Fruit fly (Drosophila melanogaster) whole organism, embryonic: ENCODE data around the gene CG6870.

ENCODE experiments used
- B-H2 ChIP-seq: fragments of 200-800 bp; sonication (Bioruptor generic); optimal IDR thresholded peaks from 2 replicates; lab custom pipeline; 2018; ENCODE audit warnings: missing biosample characterization, mild to moderate bottlenecking, missing genetic modification characterization
- CG10321 ChIP-seq: fragments of 200-800 bp; sonication (Bioruptor generic); IDR thresholded peaks from 2 replicates; pipeline ENCODE4 v1.3.6; 2022; ENCODE audit warnings: missing biosample characterization, missing genetic modification characterization
- CG10462 ChIP-seq: fragments of 200-800 bp; sonication (Bioruptor generic); optimal IDR thresholded peaks from 2 replicates; lab custom pipeline; 2016; ENCODE audit warnings: missing biosample characterization, missing genetic modification characterization
- CG11456 ChIP-seq: fragments of 200-800 bp; sonication (Bioruptor generic); IDR thresholded peaks from 3 replicates; pipeline ENCODE4 v1.3.6; 2022; ENCODE audit warnings: missing biosample characterization, missing genetic modification characterization
- CG14965 ChIP-seq: fragments of 200-800 bp; sonication (Bioruptor generic); optimal IDR thresholded peaks from 2 replicates; lab custom pipeline; 2016; ENCODE audit warnings: missing biosample characterization, missing genetic modification characterization, borderline replicate concordance
- CG15479 ChIP-seq: fragments of 200-800 bp; sonication (Bioruptor generic); optimal IDR thresholded peaks from 3 replicates; lab custom pipeline; 2019; ENCODE audit warnings: missing biosample characterization, mild to moderate bottlenecking, missing genetic modification characterization, moderate library complexity
- CG1602 ChIP-seq: fragments of 200-800 bp; sonication (Bioruptor generic); optimal IDR thresholded peaks from 3 replicates; lab custom pipeline; 2016; ENCODE audit warnings: missing biosample characterization, missing genetic modification characterization
- CG16813 ChIP-seq: fragments of 200-800 bp; sonication (Bioruptor generic); IDR thresholded peaks from 3 replicates; pipeline ENCODE4 v1.3.6; 2022; ENCODE audit warnings: missing biosample characterization, missing genetic modification characterization; ENCODE audit not compliant: partially characterized antibody
- CG16863 ChIP-seq: fragments of 200-800 bp; sonication (Bioruptor generic); optimal IDR thresholded peaks from 3 replicates; lab custom pipeline; 2016; ENCODE audit warnings: missing biosample characterization, missing genetic modification characterization
- CG2120 ChIP-seq: fragments of 200-800 bp; sonication (Bioruptor generic); optimal IDR thresholded peaks from 3 replicates; lab custom pipeline; 2016; ENCODE audit warnings: missing biosample characterization, missing genetic modification characterization
- CG3065 ChIP-seq: fragments of 200-800 bp; sonication (Bioruptor generic); optimal IDR thresholded peaks from 2 replicates; lab custom pipeline; 2016; ENCODE audit warnings: missing biosample characterization, missing genetic modification characterization
- CG3163 ChIP-seq: fragments of 200-800 bp; sonication (Bioruptor generic); optimal IDR thresholded peaks from 3 replicates; lab custom pipeline; 2016; ENCODE audit warnings: missing biosample characterization, missing genetic modification characterization
- CG4282 ChIP-seq: fragments of 200-800 bp; sonication (Bioruptor generic); optimal IDR thresholded peaks from 2 replicates; lab custom pipeline; 2016; ENCODE audit warnings: missing biosample characterization, missing genetic modification characterization
- CG5245 ChIP-seq: fragments of 200-800 bp; sonication (Bioruptor generic); optimal IDR thresholded peaks from 3 replicates; lab custom pipeline; 2016; ENCODE audit warnings: missing biosample characterization, missing genetic modification characterization
- CG6683 ChIP-seq: fragments of 200-800 bp; sonication (Bioruptor generic); optimal IDR thresholded peaks from 2 replicates; lab custom pipeline; 2017; ENCODE audit warnings: missing biosample characterization, mild to moderate bottlenecking, missing genetic modification characterization, missing genetic modification reagents
- CG9727 ChIP-seq: fragments of 200-800 bp; sonication (Bioruptor generic); optimal IDR thresholded peaks from 3 replicates; lab custom pipeline; 2017; ENCODE audit warnings: missing biosample characterization, mild to moderate bottlenecking, missing genetic modification characterization
- Chrac-16 ChIP-seq: fragments of 200-800 bp; sonication (Bioruptor generic); optimal IDR thresholded peaks from 3 replicates; lab custom pipeline; 2016; ENCODE audit warnings: missing biosample characterization, missing genetic modification characterization
- CoRest ChIP-seq: fragments of 200-800 bp; sonication (Bioruptor generic); optimal IDR thresholded peaks from 3 replicates; lab custom pipeline; 2018; ENCODE audit warnings: missing biosample characterization, mild to moderate bottlenecking, missing genetic modification characterization, moderate library complexity
- Dad ChIP-seq: fragments of 200-800 bp; sonication (Bioruptor generic); optimal IDR thresholded peaks from 3 replicates; lab custom pipeline; 2016; ENCODE audit warnings: missing biosample characterization, missing genetic modification characterization
- Dbx ChIP-seq: fragments of 200-800 bp; sonication (Bioruptor generic); IDR thresholded peaks from 3 replicates; pipeline ENCODE4 v1.3.6; 2022; ENCODE audit warnings: missing biosample characterization, missing genetic modification characterization
- Dfd ChIP-seq, 2 experiments: fragments of >200 bp; optimal IDR thresholded peaks; 2 replicates each; lab custom pipeline; 2017; ENCODE audit warnings: missing biosample characterization in 2 of 2, missing genetic modification characterization in 2 of 2
- Dip2 ChIP-seq: fragments of 200-800 bp; sonication (Bioruptor generic); IDR thresholded peaks from 2 replicates; pipeline ENCODE4 v1.3.6; 2022; ENCODE audit warnings: missing biosample characterization, missing genetic modification characterization
- H15 ChIP-seq: fragments of 200-800 bp; sonication (Bioruptor generic); IDR thresholded peaks from 3 replicates; pipeline ENCODE4 v1.3.6; 2022; ENCODE audit warnings: missing biosample characterization, missing genetic modification characterization
- Med ChIP-seq: fragments of 200-800 bp; sonication (Bioruptor generic); peaks from one replicate; lab custom pipeline; 2016; ENCODE audit warnings: missing biosample characterization, missing genetic modification characterization, mild to moderate bottlenecking, inconsistent platforms, moderate library complexity
- Mrtf ChIP-seq: fragments of 200-800 bp; sonication (Bioruptor generic); IDR thresholded peaks from 3 replicates; pipeline ENCODE4 v1.3.6; 2022; ENCODE audit warnings: missing biosample characterization, missing genetic modification characterization
- Pdp1 ChIP-seq, 2 experiments: fragments of 200-800 bp; sonication (Bioruptor generic); optimal IDR thresholded peaks; 3 replicates each; lab custom pipeline; 2016; ENCODE audit warnings: missing biosample characterization in 2 of 2, missing genetic modification characterization in 2 of 2, mild to moderate bottlenecking in 1 of 2, moderate library complexity in 1 of 2
- Sry-δ ChIP-seq: fragments of 200-800 bp; sonication (Bioruptor generic); optimal IDR thresholded peaks from 2 replicates; lab custom pipeline; 2016; ENCODE audit warnings: missing biosample characterization, missing genetic modification characterization
- aop ChIP-seq: fragments of 200-800 bp; sonication (Bioruptor generic); IDR thresholded peaks from 2 replicates; pipeline ENCODE4 v1.3.6; 2022; ENCODE audit warnings: missing biosample characterization, missing genetic modification characterization
- ap ChIP-seq: fragments of 200-800 bp; sonication (Bioruptor generic); IDR thresholded peaks from 2 replicates; pipeline ENCODE4 v1.3.6; 2022; ENCODE audit warnings: missing biosample characterization, missing genetic modification characterization
- ase ChIP-seq: fragments of 200-800 bp; sonication (Bioruptor generic); IDR thresholded peaks from 3 replicates; pipeline ENCODE4 v1.3.6; 2022; ENCODE audit warnings: missing biosample characterization, missing genetic modification characterization
- cas ChIP-seq: fragments of 200-800 bp; sonication (Bioruptor generic); IDR thresholded peaks from 2 replicates; pipeline ENCODE4 v1.3.6; 2022; ENCODE audit warnings: missing biosample characterization, missing genetic modification characterization
- croc ChIP-seq: fragments of 200-800 bp; sonication (Bioruptor generic); conservative IDR thresholded peaks from 3 replicates; pipeline ENCODE4 v1.3.6; 2022; ENCODE audit warnings: missing biosample characterization, missing genetic modification characterization
- fd96Cb ChIP-seq: fragments of 200-800 bp; sonication (Bioruptor generic); optimal IDR thresholded peaks from 2 replicates; lab custom pipeline; 2018; ENCODE audit warnings: missing biosample characterization, mild to moderate bottlenecking, missing genetic modification characterization, moderate library complexity
- fru ChIP-seq: fragments of >200 bp; optimal IDR thresholded peaks from 2 replicates; lab custom pipeline; 2017
- hb ChIP-seq: fragments of 200-800 bp; sonication (Bioruptor generic); IDR thresholded peaks from 3 replicates; pipeline ENCODE4 v1.3.6; 2022; ENCODE audit warnings: missing biosample characterization, missing genetic modification characterization; ENCODE audit not compliant: partially characterized antibody
- hbn ChIP-seq: fragments of 200-800 bp; sonication (Bioruptor generic); IDR thresholded peaks from 2 replicates; pipeline ENCODE4 v1.3.6; 2022; ENCODE audit warnings: missing biosample characterization, missing genetic modification characterization; ENCODE audit not compliant: partially characterized antibody
- inv ChIP-seq: fragments of 200-800 bp; sonication (Bioruptor generic); IDR thresholded peaks from 2 replicates; pipeline ENCODE4 v1.3.6; 2022; ENCODE audit warnings: missing biosample characterization, missing genetic modification characterization; ENCODE audit not compliant: partially characterized antibody
- jing ChIP-seq: fragments of 200-800 bp; sonication (Bioruptor generic); optimal IDR thresholded peaks from 2 replicates; lab custom pipeline; 2018; ENCODE audit warnings: missing biosample characterization, mild to moderate bottlenecking, missing genetic modification characterization
- luna ChIP-seq: fragments of 200-800 bp; sonication (Bioruptor generic); optimal IDR thresholded peaks from 2 replicates; lab custom pipeline; 2016; ENCODE audit warnings: missing biosample characterization, missing genetic modification characterization
- pan ChIP-seq, 4 experiments: fragments of >200 bp in 3 of 4; fragments of 200-800 bp in 1 of 4; sonication (Bioruptor generic) in 1 of 4; optimal IDR thresholded peaks in 3 of 4; IDR thresholded peaks in 1 of 4; 2 replicates each; pipeline versions ENCODE4 v1.3.6 to Lab custom; 2017 to 2022; ENCODE audit warnings: missing biosample characterization in 2 of 4, missing genetic modification characterization in 2 of 4, mixed read lengths in 1 of 4
- prd ChIP-seq, 3 experiments: fragments of >200 bp in 2 of 3; fragments of 200-800 bp in 1 of 3; sonication (Bioruptor generic) in 1 of 3; optimal IDR thresholded peaks in 2 of 3; IDR thresholded peaks in 1 of 3; 2 replicates in 2 of 3; 3 replicates in 1 of 3; pipeline versions ENCODE4 v1.3.6 to Lab custom; 2017 to 2022; ENCODE audit warnings: missing biosample characterization in 1 of 3, missing genetic modification characterization in 1 of 3
- rib ChIP-seq: fragments of 200-800 bp; sonication (Bioruptor generic); IDR thresholded peaks from 2 replicates; pipeline ENCODE4 v1.3.6; 2022; ENCODE audit warnings: missing biosample characterization, missing genetic modification characterization
- sd ChIP-seq: fragments of 200-800 bp; sonication (Bioruptor generic); optimal IDR thresholded peaks from 3 replicates; lab custom pipeline; 2018; ENCODE audit warnings: missing biosample characterization, mild to moderate bottlenecking, missing genetic modification characterization, moderate library complexity
- seq ChIP-seq: fragments of 200-800 bp; sonication (Bioruptor generic); IDR thresholded peaks from 2 replicates; pipeline ENCODE4 v1.3.6; 2022; ENCODE audit warnings: missing biosample characterization, missing genetic modification characterization
- sisA ChIP-seq: fragments of 200-800 bp; sonication (Bioruptor generic); IDR thresholded peaks from 2 replicates; pipeline ENCODE4 v1.3.6; 2022; ENCODE audit warnings: missing biosample characterization, missing genetic modification characterization
- sob ChIP-seq: fragments of 200-800 bp; sonication (Bioruptor generic); IDR thresholded peaks from 2 replicates; pipeline ENCODE4 v1.3.6; 2022; ENCODE audit warnings: missing biosample characterization, missing genetic modification characterization
- tgo ChIP-seq: fragments of 200-800 bp; sonication (Bioruptor generic); IDR thresholded peaks from 3 replicates; pipeline ENCODE4 v1.3.6; 2022; ENCODE audit warnings: missing biosample characterization, missing genetic modification characterization
- tll ChIP-seq, 2 experiments: fragments of 200-800 bp in 1 of 2; fragments of >200 bp in 1 of 2; sonication (Bioruptor generic) in 1 of 2; optimal IDR thresholded peaks; 2 replicates each; lab custom pipeline; 2017 to 2019; ENCODE audit warnings: missing biosample characterization in 2 of 2, missing genetic modification characterization in 2 of 2, mild to moderate bottlenecking in 1 of 2, moderate library complexity in 1 of 2
- usp ChIP-seq: fragments of >200 bp; optimal IDR thresholded peaks from 2 replicates; lab custom pipeline; 2017; ENCODE audit warnings: missing biosample characterization, missing genetic modification characterization
- yki ChIP-seq: fragments of >200 bp; optimal IDR thresholded peaks from 3 replicates; lab custom pipeline; 2018

The CG6870 gene

DNA sequence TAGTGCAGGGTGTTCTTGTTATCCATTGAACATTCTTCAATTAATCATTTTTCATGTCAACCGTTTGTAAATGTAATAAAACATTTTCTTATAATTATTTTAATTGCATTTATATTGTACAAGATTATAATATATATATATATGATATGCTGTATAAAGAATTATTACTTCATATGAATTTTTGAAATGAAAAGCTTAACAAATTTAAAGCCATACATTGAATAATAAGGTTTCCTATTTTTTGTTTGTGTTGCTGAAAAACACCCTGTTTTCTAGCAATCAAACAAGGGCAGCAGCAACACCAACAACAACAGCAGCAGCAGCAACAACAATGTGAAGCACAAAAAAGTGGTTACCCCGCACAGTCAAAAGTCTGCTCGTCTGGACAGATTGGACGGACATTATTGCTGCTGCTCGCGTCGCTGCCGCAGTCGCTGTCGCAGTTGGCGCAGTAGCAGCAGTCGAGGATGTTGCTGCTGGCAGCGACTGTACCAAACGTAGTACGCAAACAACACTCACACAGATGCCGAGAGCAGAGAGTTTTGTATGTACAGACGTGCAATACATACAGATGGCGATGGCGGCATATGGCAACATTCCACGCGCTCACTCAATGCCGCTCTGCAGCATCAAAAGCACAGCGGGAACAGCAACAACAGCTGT is 33.9 kb downstream of the CG6870 start (continued):
- TF ChIP-seq Med (peak; percentile 33), luna (GFP tag; lab: Kevin White, UChicago) (no peak), Pdp1 (GFP tag; optimal IDR thresholded peaks at IDR 0.05; lab: Kevin White, UChicago) (no peak), CG4282 (GFP tag; lab: Kevin White, UChicago) (no peak), tgo (GFP tag; lab: Robert Waterston, UW) (no peak), Sry-δ (GFP tag; lab: Kevin White, UChicago) (no peak), sd (peak; percentile 42), fd96Cb (peak; percentile 4), Chrac-16 (no peak), CG9727 (GFP tag; lab: Kevin White, UChicago) (peak; percentile 43), seq (GFP tag; lab: Robert Waterston, UW) (no peak), H15 (GFP tag; lab: Robert Waterston, UW) (no peak), CG6683 (GFP tag; lab: Kevin White, UChicago) (no peak), jing (GFP tag; lab: Kevin White, UChicago) (no peak), prd (optimal IDR thresholded peaks at IDR 0.05; lab: Kevin White, UChicago) (no peak), prd (GFP tag; IDR thresholded peaks at IDR 0.05; lab: Robert Waterston, UW) (no peak), rib (no peak), CG10462 (GFP tag; lab: Kevin White, UChicago) (no peak), Dbx (GFP tag; lab: Robert Waterston, UW) (0 out of 3 replicates have a peak, but pooled peaks have one; percentile 13), CG11456 (no peak), cas (GFP tag; lab: Robert Waterston, UW) (no peak), Mrtf (GFP tag; lab: Robert Waterston, UW) (no peak), hbn (GFP tag; lab: Robert Waterston, UW) (no peak), sisA (GFP tag; lab: Robert Waterston, UW) (no peak), CG16813 (no peak), inv (GFP tag; lab: Robert Waterston, UW) (no peak), CG1602 (GFP tag; lab: Kevin White, UChicago) (no peak), fru (lab: Kevin White, UChicago) (no peak), CoRest (peak; percentile 54), tll (GFP tag; optimal IDR thresholded peaks at IDR 0.05; lab: Kevin White, UChicago) (no peak), usp (GFP tag; lab: Kevin White, UChicago) (no peak), ap (GFP tag; lab: Robert Waterston, UW) (no peak), sob (GFP tag; lab: Robert Waterston, UW) (no peak), pan (optimal IDR thresholded peaks at IDR 0.05; lab: Kevin White, UChicago) (no peak), pan (GFP tag; optimal IDR thresholded peaks at IDR 0.05 in 1 of 2, IDR thresholded peaks at IDR 0.05 in 1 of 2) (no peak), aop (GFP tag; lab: Robert Waterston, UW) (no peak), croc (GFP tag; lab: Robert Waterston, UW) (no peak), yki (lab: Kevin White, UChicago) (no peak), CG15479 (no peak), B-H2 (GFP tag; lab: Kevin White, UChicago) (peak; percentile 12), CG5245 (GFP tag; lab: Kevin White, UChicago) (no peak), hb (no peak), Dfd (GFP tag; optimal IDR thresholded peaks at IDR 0.05; lab: Kevin White, UChicago) (no peak), CG10321 (GFP tag; lab: Robert Waterston, UW) (no peak), ase (no peak), CG3163 (GFP tag; lab: Kevin White, UChicago) (no peak), Dip2 (GFP tag; lab: Robert Waterston, UW) (no peak), Dad (GFP tag; lab: Kevin White, UChicago) (no peak), CG14965 (GFP tag; lab: Kevin White, UChicago) (no peak), CG3065 (no peak), CG16863 (GFP tag; lab: Kevin White, UChicago) (no peak), CG2120 (no peak)
